Worm (Caenorhabditis elegans): Measurements from ENCODE around the gene Y62H9A.3.

ce11 chrX:11875260-11875659 lies 4.5 kb downstream of the Y62H9A.3 start, which contains the start of gene Y62H9A.1:
- no peak for TF ChIP-seq ama-1 (optimal IDR thresholded peaks at IDR 0.05)
- TF ChIP-seq nhr-23 (tag; optimal IDR thresholded peaks at IDR 0.05), result no peak
- no peak for TF ChIP-seq lin-39 (tag; optimal IDR thresholded peaks at IDR 0.05)
- TF ChIP-seq unc-39 (tag; optimal IDR thresholded peaks at IDR 0.05), result no peak
- no peak for TF ChIP-seq unc-62 (GFP tag; optimal IDR thresholded peaks at IDR 0.05)
- TF ChIP-seq nhr-11 (tag; optimal IDR thresholded peaks at IDR 0.05), result no peak
- no peak for TF ChIP-seq ztf-11 (tag; optimal IDR thresholded peaks at IDR 0.05)
- no peak for TF ChIP-seq nhr-237 (tag; optimal IDR thresholded peaks at IDR 0.05)
- TF ChIP-seq blmp-1 (tag; optimal IDR thresholded peaks at IDR 0.05; ENCODE audit: insufficient read depth), result no peak
- TF ChIP-seq snpc-4 (tag; optimal IDR thresholded peaks at IDR 0.05), result no peak
